Fruit fly (Drosophila melanogaster) whole organism: ENCODE results near the gene Eig71Ec.

Source experiments
- CG8478 ChIP-seq: fragments of >200 bp; optimal IDR thresholded peaks from 2 replicates; lab custom pipeline; 2018; ENCODE audit warnings: inconsistent platforms
- Dll ChIP-seq: fragments of >200 bp; optimal IDR thresholded peaks from 2 replicates; lab custom pipeline; 2017
- EcR ChIP-seq, 2 experiments: fragments of >200 bp; optimal IDR thresholded peaks; 2 replicates each; lab custom pipeline; 2017; ENCODE audit warnings: missing biosample characterization in 2 of 2, missing genetic modification characterization in 2 of 2, missing genetic modification reagents in 2 of 2
- pan ChIP-seq: fragments of >200 bp; optimal IDR thresholded peaks from 2 replicates; lab custom pipeline; 2017
- psq ChIP-seq: fragments of >200 bp; optimal IDR thresholded peaks from 2 replicates; lab custom pipeline; 2017
- usp ChIP-seq: fragments of >200 bp; optimal IDR thresholded peaks from 2 replicates; lab custom pipeline; 2017; ENCODE audit warnings: missing biosample characterization, missing genetic modification characterization, mixed read lengths

Gene Eig71Ec

DNA sequence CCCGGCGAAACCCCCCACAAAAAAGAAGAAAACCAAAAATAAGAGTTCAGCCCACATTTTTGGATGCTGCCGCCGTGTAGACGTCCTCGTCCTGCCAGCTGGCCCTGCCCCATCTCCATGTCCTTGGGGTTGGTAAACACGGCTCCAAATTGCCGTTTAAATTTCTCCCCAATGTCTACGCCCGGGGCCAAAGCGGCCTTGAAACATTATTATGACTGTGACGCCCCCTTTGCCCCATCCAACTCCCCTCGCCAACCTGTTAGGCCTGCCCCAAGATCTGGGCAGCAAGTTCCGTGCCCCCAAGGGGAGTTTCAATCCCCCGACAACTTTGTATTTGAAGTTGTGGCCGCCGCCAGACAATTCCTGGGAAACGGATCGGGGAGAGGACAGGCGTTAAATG, 35.2 kb downstream of the Eig71Ec start:
- no peak for TF ChIP-seq EcR (GFP tag; optimal IDR thresholded peaks at IDR 0.05; lab: Kevin White, UChicago)
- TF ChIP-seq usp (GFP tag; lab: Kevin White, UChicago): no peak
- TF ChIP-seq psq: no peak
- TF ChIP-seq Dll (lab: Kevin White, UChicago): no peak
- no peak for TF ChIP-seq CG8478
- no peak for TF ChIP-seq pan (lab: Kevin White, UChicago)

dm6 chr3L:15616490-15616889, 35.6 kb downstream of the Eig71Ec start:
- no peak for TF ChIP-seq pan (lab: Kevin White, UChicago)
- no peak for TF ChIP-seq EcR (GFP tag; optimal IDR thresholded peaks at IDR 0.05; lab: Kevin White, UChicago)
- no peak for TF ChIP-seq usp (GFP tag; lab: Kevin White, UChicago)
- TF ChIP-seq CG8478: no peak
- no peak for TF ChIP-seq psq
- TF ChIP-seq Dll (lab: Kevin White, UChicago): no peak

- TF ChIP-seq Dll (lab: Kevin White, UChicago) (no peak), CG8478 (no peak), EcR (GFP tag; optimal IDR thresholded peaks at IDR 0.05; lab: Kevin White, UChicago) (no peak), psq (no peak), usp (GFP tag; lab: Kevin White, UChicago) (no peak), pan (lab: Kevin White, UChicago) (no peak)
Observed at dm6 chr3L:15612728-15613127, 39.3 kb downstream of the Eig71Ec start, which contains the start of gene CG13449. TSS of gene CG13449 (minus strand) at chr3L:15612828.

dm6 chr3L:15610109-15610508, 41.9 kb downstream of the Eig71Ec start, which contains the start of gene CG7650:
TSS of gene CG7650 (minus strand) at chr3L:15610386.
- TF ChIP-seq usp (GFP tag; lab: Kevin White, UChicago) (no peak), psq (no peak), EcR (GFP tag; optimal IDR thresholded peaks at IDR 0.05; lab: Kevin White, UChicago) (no peak), Dll (lab: Kevin White, UChicago) (no peak), pan (lab: Kevin White, UChicago) (no peak), CG8478 (no peak)

DNA sequence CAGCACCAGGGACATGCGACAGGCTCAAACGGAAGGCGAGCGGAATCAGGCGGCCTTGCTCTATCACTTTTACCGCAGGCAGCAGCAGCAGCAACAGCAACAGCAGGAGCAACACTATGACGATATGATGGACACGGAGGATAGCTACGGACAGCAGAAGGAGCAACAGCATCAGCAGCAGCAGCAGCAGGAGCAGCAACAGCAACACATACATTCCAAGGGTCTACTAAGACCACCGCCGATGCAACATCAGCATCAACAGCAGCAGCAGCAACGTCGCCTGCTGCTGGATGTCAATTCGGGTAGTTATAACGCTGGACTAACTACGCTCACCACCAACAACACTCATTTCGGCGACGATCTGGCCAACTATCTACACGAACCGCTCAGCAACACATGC, 47.1 kb downstream of the Eig71Ec start:
- no peak for TF ChIP-seq Dll (lab: Kevin White, UChicago)
- no peak for TF ChIP-seq pan (lab: Kevin White, UChicago)
- TF ChIP-seq usp (GFP tag; lab: Kevin White, UChicago): no peak
- no peak for TF ChIP-seq psq
- TF ChIP-seq CG8478: no peak
- TF ChIP-seq EcR (GFP tag; optimal IDR thresholded peaks at IDR 0.05; lab: Kevin White, UChicago): no peak
